Fruit fly (Drosophila melanogaster): ENCODE results near the gene CIA30.

- TF ChIP-seq cic (GFP tag; optimal IDR thresholded peaks at IDR 0.05) (no peak), pad (GFP tag; optimal IDR thresholded peaks at IDR 0.05) (no peak), CG7101 (tag; optimal IDR thresholded peaks at IDR 0.05) (peak; percentile 6), CG14711 (tag; optimal IDR thresholded peaks at IDR 0.05) (no peak), toe (GFP tag; optimal IDR thresholded peaks at IDR 0.05) (no peak), cnc (optimal IDR thresholded peaks at IDR 0.05) (no peak), kay (GFP tag; ENCODE audit: borderline replicate concordance) (no peak), CG12768 (GFP tag; optimal IDR thresholded peaks at IDR 0.05) (peak; percentile 73), CG33017 (tag; optimal IDR thresholded peaks at IDR 0.05) (peak; percentile 73), Crg-1 (GFP tag; optimal IDR thresholded peaks at IDR 0.05) (no peak)
Observed at dm6 chr3R:29756153-29756552, 19.4 kb downstream of the CIA30 start.
